In the genomic region with DNA sequence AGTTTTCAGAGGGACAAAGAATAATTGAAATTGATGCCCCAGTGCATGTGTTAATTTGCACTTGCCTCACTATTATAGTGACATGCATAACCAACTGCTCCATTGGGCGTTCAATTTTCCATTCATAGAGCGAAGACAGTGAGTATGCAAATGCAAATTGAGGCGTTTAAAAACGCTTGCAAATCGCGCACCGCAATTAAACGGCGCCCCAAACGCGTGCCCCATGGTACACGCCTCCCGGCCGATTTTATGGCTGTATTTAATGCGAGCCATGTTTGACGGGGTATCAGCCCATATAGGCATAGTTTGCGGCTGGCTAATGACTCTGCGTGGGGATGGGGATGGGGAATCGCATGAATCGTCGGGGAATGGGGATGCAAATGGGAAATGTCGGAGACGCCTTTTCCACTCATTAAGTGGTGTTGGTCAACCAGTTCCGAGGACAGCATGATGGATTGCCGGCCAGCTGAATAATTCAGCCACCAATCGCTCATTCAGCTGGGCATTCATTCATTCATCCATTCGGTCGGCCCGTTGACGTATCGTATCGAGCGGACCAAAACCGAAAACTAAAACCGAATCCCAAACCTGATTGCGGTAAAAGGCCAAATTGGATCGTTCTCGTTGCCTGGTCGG, we compare ENCODE assay signal across 2 fruit fly cellular contexts.
TF ChIP-seq lines count a peak whose summit lies in the region.

No protein-coding gene starts in this region.

- TF ChIP-seq CTCF in whole organism, embryonic (GFP tag; optimal IDR thresholded peaks at IDR 0.05; lab: Kevin White, UChicago), result no peak

TF ChIP-seq in whole organism, embryonic, 481 proteins besides CTCF, POLR2A, EP300 and RAD21 (continues in another document):
- TF ChIP-seq MBD-R2 (GFP tag; IDR thresholded peaks at IDR 0.05; lab: Robert Waterston, UW) (no peak), fd102C (GFP tag; optimal IDR thresholded peaks at IDR 0.05; lab: Kevin White, UChicago) (no peak), Ets65A (GFP tag; lab: Kevin White, UChicago) (no peak), repo (GFP tag; optimal IDR thresholded peaks at IDR 0.05; lab: Kevin White, UChicago) (no peak), CG9727 (GFP tag; optimal IDR thresholded peaks at IDR 0.05; lab: Kevin White, UChicago) (no peak), CG14860 (GFP tag; IDR thresholded peaks at IDR 0.05; lab: Robert Waterston, UW; ENCODE audit: partially characterized antibody) (no peak), CG15011 (GFP tag; optimal IDR thresholded peaks at IDR 0.05; lab: Kevin White, UChicago) (no peak), exex (tag; optimal IDR thresholded peaks at IDR 0.05; lab: Kevin White, UChicago) (no peak), Opbp (GFP tag; IDR thresholded peaks at IDR 0.05; lab: Robert Waterston, UW; ENCODE audit: partially characterized antibody) (no peak), CG11695 (GFP tag; IDR thresholded peaks at IDR 0.05; lab: Robert Waterston, UW) (no peak), wor (GFP tag; IDR thresholded peaks at IDR 0.05; lab: Robert Waterston, UW) (no peak), D (optimal IDR thresholded peaks at IDR 0.05; lab: Kevin White, UChicago) (no peak), D (GFP tag; optimal IDR thresholded peaks at IDR 0.05; lab: Kevin White, UChicago) (no peak), Hr3 (GFP tag; optimal IDR thresholded peaks at IDR 0.05; lab: Kevin White, UChicago) (no peak), jumu (GFP tag; optimal IDR thresholded peaks at IDR 0.05; lab: Kevin White, UChicago) (no peak), B-H1 (GFP tag; IDR thresholded peaks at IDR 0.05; lab: Robert Waterston, UW) (no peak), croc (GFP tag; conservative IDR thresholded peaks at IDR 0.05; lab: Robert Waterston, UW) (no peak), CG31388 (GFP tag; optimal IDR thresholded peaks at IDR 0.05; lab: Kevin White, UChicago) (no peak), Fer2 (tag; optimal IDR thresholded peaks at IDR 0.05; lab: Kevin White, UChicago) (no peak), Dip2 (GFP tag; IDR thresholded peaks at IDR 0.05; lab: Robert Waterston, UW) (no peak), fd64A (GFP tag; optimal IDR thresholded peaks at IDR 0.05; lab: Kevin White, UChicago) (no peak), CG8359 (GFP tag; optimal IDR thresholded peaks at IDR 0.05; lab: Kevin White, UChicago; ENCODE audit: borderline replicate concordance) (peak; percentile 96), Deaf1 (tag; optimal IDR thresholded peaks at IDR 0.05; lab: Kevin White, UChicago) (peak; percentile 38), CG8281 (tag; optimal IDR thresholded peaks at IDR 0.05; lab: Kevin White, UChicago) (peak; percentile 74), chinmo (GFP tag; IDR thresholded peaks at IDR 0.05; lab: Robert Waterston, UW; ENCODE audit: partially characterized antibody) (0 out of 4 replicates have a peak, but pooled peaks have one; percentile 20), lab (GFP tag; optimal IDR thresholded peaks at IDR 0.05; lab: Kevin White, UChicago) (peak; percentile 82), Six4 (GFP tag; optimal IDR thresholded peaks at IDR 0.05; lab: Kevin White, UChicago) (no peak), CG4404 (GFP tag; IDR thresholded peaks at IDR 0.05; lab: Robert Waterston, UW) (0 out of 2 replicates have a peak, but pooled peaks have one; percentile 7), CG10431 (GFP tag; optimal IDR thresholded peaks at IDR 0.05; lab: Kevin White, UChicago) (no peak), maf-S (GFP tag; optimal IDR thresholded peaks at IDR 0.05; lab: Kevin White, UChicago) (no peak), ERR (GFP tag; optimal IDR thresholded peaks at IDR 0.05; lab: Kevin White, UChicago) (no peak), CG1832 (GFP tag; optimal IDR thresholded peaks at IDR 0.05; lab: Kevin White, UChicago) (no peak), Fer1 (GFP tag; optimal IDR thresholded peaks at IDR 0.05; lab: Kevin White, UChicago) (no peak), CG11247 (GFP tag; IDR thresholded peaks at IDR 0.05; lab: Robert Waterston, UW) (no peak), CG10267 (tag; optimal IDR thresholded peaks at IDR 0.05; lab: Kevin White, UChicago) (no peak), Hey (tag; optimal IDR thresholded peaks at IDR 0.05; lab: Kevin White, UChicago) (no peak), Sin3A (optimal IDR thresholded peaks at IDR 0.05; lab: Kevin White, UChicago) (no peak), CG12744 (GFP tag; optimal IDR thresholded peaks at IDR 0.05; lab: Kevin White, UChicago) (no peak), vfl (GFP tag; optimal IDR thresholded peaks at IDR 0.05; lab: Kevin White, UChicago) (no peak), CG11398 (GFP tag; optimal IDR thresholded peaks at IDR 0.05; lab: Kevin White, UChicago) (no peak), abd-A (tag; optimal IDR thresholded peaks at IDR 0.05; lab: Kevin White, UChicago) (no peak), Lhr (GFP tag; optimal IDR thresholded peaks at IDR 0.05; lab: Kevin White, UChicago) (no peak), vvl (GFP tag; IDR thresholded peaks at IDR 0.05; lab: Robert Waterston, UW) (0 out of 2 replicates have a peak, but pooled peaks have one; percentile 23)

TF ChIP-seq in whole organism, prepupa, 60 proteins besides CTCF, POLR2A, EP300 and RAD21:
- peak; percentile 10; the same call in 1 of the 2 replicates for TF ChIP-seq Gug (GFP tag; IDR thresholded peaks at IDR 0.05; lab: Robert Waterston, UW)
- TF ChIP-seq CG6276 (GFP tag; optimal IDR thresholded peaks at IDR 0.05; lab: Kevin White, UChicago), result peak; percentile 43
- TF ChIP-seq ss (GFP tag; optimal IDR thresholded peaks at IDR 0.05; lab: Kevin White, UChicago), result peak in 1 of 2 experiments; percentile 28
- TF ChIP-seq eg (GFP tag; IDR thresholded peaks at IDR 0.05; lab: Robert Waterston, UW), result 0 out of 3 replicates have a peak, but pooled peaks have one; percentile 20
- no peak for TF ChIP-seq CG10631 (GFP tag; optimal IDR thresholded peaks at IDR 0.05; lab: Kevin White, UChicago)
- TF ChIP-seq CG6854 (GFP tag; optimal IDR thresholded peaks at IDR 0.05; lab: Kevin White, UChicago), result no peak
- 0 out of 3 replicates have a peak, but pooled peaks have one; percentile 10 for TF ChIP-seq CG6163 (GFP tag; IDR thresholded peaks at IDR 0.05; lab: Robert Waterston, UW)
- peak; percentile 22 for TF ChIP-seq Eip78C (GFP tag; lab: Kevin White, UChicago)
